Fruit fly (Drosophila melanogaster) Kc167 (cell line): ENCODE results near the gene Usp14.

Experiments
- h ChIP-seq: fragments of >200 bp; optimal IDR thresholded peaks from 3 replicates; lab custom pipeline; 2018; ENCODE audit warnings: missing external identifiers
- insv ChIP-seq: fragments of >200 bp; optimal IDR thresholded peaks from 3 replicates; lab custom pipeline; 2018; ENCODE audit warnings: missing external identifiers
- psq ChIP-seq: fragments of >200 bp; optimal IDR thresholded peaks from 2 replicates; lab custom pipeline; 2017; ENCODE audit warnings: missing external identifiers

dm6 chr2L:10341405-10341804 is 27.2 kb upstream of the Usp14 start, which contains the start of gene CG31715:
- no peak for TF ChIP-seq insv (lab: Kevin White, UChicago)
- no peak for TF ChIP-seq psq
- TF ChIP-seq h (lab: Kevin White, UChicago): no peak
